Worm (Caenorhabditis elegans) whole organism, mixed stage, embryonic: ENCODE measurements around the gene pup-2.

Experiments used
- elt-3 ChIP-seq: fragments of 150-350 bp; optimal IDR thresholded peaks from 2 replicates; lab custom pipeline; 2014; ENCODE audit warnings: missing biosample characterization, missing genetic modification characterization
- mep-1 ChIP-seq: fragments of 150-350 bp; optimal IDR thresholded peaks from 2 replicates; lab custom pipeline; 2017; ENCODE audit warnings: missing biosample characterization, missing genetic modification reagents, missing genetic modification characterization, inconsistent platforms
- nhr-237 ChIP-seq: fragments of 150-350 bp; optimal IDR thresholded peaks from 2 replicates; lab custom pipeline; 2014; ENCODE audit warnings: missing biosample characterization, missing genetic modification characterization
- nhr-76 ChIP-seq: sonication (generic microtip); optimal IDR thresholded peaks from 2 replicates; lab custom pipeline; 2017; ENCODE audit warnings: missing biosample characterization, missing genetic modification characterization
- unc-39 ChIP-seq: fragments of 150-350 bp; optimal IDR thresholded peaks from 2 replicates; lab custom pipeline; 2014; ENCODE audit warnings: missing biosample characterization, missing genetic modification characterization
- unc-62 ChIP-seq: fragments of 150-350 bp; optimal IDR thresholded peaks from 2 replicates; lab custom pipeline; 2014; ENCODE audit warnings: missing biosample characterization, missing genetic modification reagents, missing genetic modification characterization
- ztf-11 ChIP-seq: fragments of 150-350 bp; optimal IDR thresholded peaks from 2 replicates; lab custom pipeline; 2014; ENCODE audit warnings: missing biosample characterization, missing genetic modification characterization

- TF ChIP-seq ztf-11 (tag; lab: Kevin White, UChicago) = no peak
- TF ChIP-seq mep-1 (tag; lab: Kevin White, UChicago) = no peak
- TF ChIP-seq nhr-237 (tag; lab: Kevin White, UChicago) = no peak
- no peak for TF ChIP-seq unc-62 (GFP tag; lab: Kevin White, UChicago)
- TF ChIP-seq unc-39 (tag; lab: Kevin White, UChicago) = no peak
- no peak for TF ChIP-seq nhr-76 (tag; lab: Kevin White, UChicago)
- TF ChIP-seq elt-3 (tag; lab: Kevin White, UChicago) = no peak
Measured at ce11 chrIII:5144169-5144568, 41.6 kb upstream of the pup-2 start.
